Worm (Caenorhabditis elegans): ENCODE measurements around the gene T10F2.2.

The T10F2.2 gene

DNA sequence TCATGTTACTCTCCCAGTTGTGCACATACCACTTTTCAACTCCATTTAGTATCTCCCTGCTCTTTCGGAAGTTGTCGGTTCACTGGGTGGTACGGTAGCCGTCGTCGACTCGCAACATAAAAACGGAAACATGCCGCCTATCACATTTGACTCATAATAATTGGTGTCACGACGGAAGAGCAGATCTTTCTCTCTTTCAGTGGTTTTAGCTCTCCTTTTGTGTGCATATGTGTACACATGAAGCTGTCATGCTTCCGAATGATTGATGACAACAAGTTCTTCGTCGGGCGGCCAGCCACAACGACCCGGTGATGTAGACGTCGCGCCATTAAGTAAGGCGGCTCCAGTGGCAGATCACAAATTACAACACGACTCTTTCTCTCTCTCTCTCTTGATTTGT lies 39.4 kb downstream of the T10F2.2 start:
- no peak for TF ChIP-seq sea-1 (GFP tag; conservative IDR thresholded peaks at IDR 0.05)
- TF ChIP-seq F13C5.2 (tag; optimal IDR thresholded peaks at IDR 0.05) = no peak
- no peak for TF ChIP-seq tra-4 (tag; optimal IDR thresholded peaks at IDR 0.05)

- TF ChIP-seq tbx-11 (GFP tag; IDR thresholded peaks at IDR 0.05) (no peak), hmg-4 (GFP tag; optimal IDR thresholded peaks at IDR 0.05) (no peak), flt-1 (GFP tag; IDR thresholded peaks at IDR 0.05) (no peak), hnd-1 (tag; optimal IDR thresholded peaks at IDR 0.05) (no peak), B0310.2 (tag; optimal IDR thresholded peaks at IDR 0.05) (no peak), scrt-1 (GFP tag; IDR thresholded peaks at IDR 0.05) (no peak), tra-4 (tag; optimal IDR thresholded peaks at IDR 0.05) (no peak), pes-1 (GFP tag; IDR thresholded peaks at IDR 0.05) (no peak), ama-1 (optimal IDR thresholded peaks at IDR 0.05) (no peak), sea-1 (GFP tag; conservative IDR thresholded peaks at IDR 0.05) (no peak), tbx-37 (GFP tag; conservative IDR thresholded peaks at IDR 0.05) (no peak), aly-1 (tag; optimal IDR thresholded peaks at IDR 0.05) (no peak), F13C5.2 (tag; optimal IDR thresholded peaks at IDR 0.05) (no peak), hmbx-1 (tag; optimal IDR thresholded peaks at IDR 0.05) (no peak), ets-7 (tag; optimal IDR thresholded peaks at IDR 0.05) (no peak), ceh-36 (tag; optimal IDR thresholded peaks at IDR 0.05) (no peak)
Measured at ce11 chrIII:5124385-5124784, 40.7 kb downstream of the T10F2.2 start.

- TF ChIP-seq pes-1 (GFP tag; IDR thresholded peaks at IDR 0.05) (no peak), tra-4 (tag; optimal IDR thresholded peaks at IDR 0.05) (no peak), ceh-36 (tag; optimal IDR thresholded peaks at IDR 0.05) (no peak), hmbx-1 (tag; optimal IDR thresholded peaks at IDR 0.05) (no peak), aly-1 (tag; optimal IDR thresholded peaks at IDR 0.05) (no peak), B0310.2 (tag; optimal IDR thresholded peaks at IDR 0.05) (no peak), F13C5.2 (tag; optimal IDR thresholded peaks at IDR 0.05) (no peak)
Measured at ce11 chrIII:5120593-5120992, 44.5 kb downstream of the T10F2.2 start.

- TF ChIP-seq B0310.2 (tag; optimal IDR thresholded peaks at IDR 0.05) = no peak
- TF ChIP-seq tbx-37 (GFP tag; conservative IDR thresholded peaks at IDR 0.05) = no peak
- TF ChIP-seq hnd-1 (tag; optimal IDR thresholded peaks at IDR 0.05) = no peak
- no peak for TF ChIP-seq ama-1 (optimal IDR thresholded peaks at IDR 0.05)
- no peak for TF ChIP-seq pes-1 (GFP tag; IDR thresholded peaks at IDR 0.05)
- TF ChIP-seq ets-7 (tag; optimal IDR thresholded peaks at IDR 0.05) = no peak
- no peak for TF ChIP-seq tra-4 (tag; optimal IDR thresholded peaks at IDR 0.05)
- no peak for TF ChIP-seq tbx-11 (GFP tag; IDR thresholded peaks at IDR 0.05)
- TF ChIP-seq ceh-36 (tag; optimal IDR thresholded peaks at IDR 0.05) = no peak
- no peak for TF ChIP-seq sea-1 (GFP tag; conservative IDR thresholded peaks at IDR 0.05)
- TF ChIP-seq aly-1 (tag; optimal IDR thresholded peaks at IDR 0.05) = no peak
- no peak for TF ChIP-seq flt-1 (GFP tag; IDR thresholded peaks at IDR 0.05)
- TF ChIP-seq scrt-1 (GFP tag; IDR thresholded peaks at IDR 0.05) = no peak
- TF ChIP-seq F13C5.2 (tag; optimal IDR thresholded peaks at IDR 0.05) = no peak
- TF ChIP-seq hmg-4 (GFP tag; optimal IDR thresholded peaks at IDR 0.05) = no peak
- TF ChIP-seq ceh-13 (GFP tag; optimal IDR thresholded peaks at IDR 0.05) = no peak
- TF ChIP-seq hmbx-1 (tag; optimal IDR thresholded peaks at IDR 0.05) = no peak
Measured at ce11 chrIII:5119063-5119462, 46.0 kb downstream of the T10F2.2 start.

Data from whole organism, early embryonic.